Worm (Caenorhabditis elegans) whole organism, L4 larva: Measurements from ENCODE around the gene vap-2.

Source experiments
- R02D3.7 ChIP-seq: fragments of 150-350 bp; sonication (generic microtip); optimal IDR thresholded peaks from 3 replicates; lab custom pipeline; 2014; ENCODE audit warnings: missing biosample characterization, missing genetic modification characterization
- T26A8.4 ChIP-seq: fragments of 200-800 bp; sonication (Bioruptor generic); IDR thresholded peaks from 2 replicates; pipeline ENCODE4 v1.3.6; 2022; ENCODE audit warnings: missing genetic modification characterization, missing compliant biosample characterization
- aha-1 ChIP-seq: fragments of 150-350 bp; peaks from one replicate; lab custom pipeline; 2014; ENCODE audit warnings: missing biosample characterization, missing genetic modification characterization
- attf-4 ChIP-seq: sonication (generic microtip); optimal IDR thresholded peaks from 3 replicates; lab custom pipeline; 2017; ENCODE audit warnings: missing biosample characterization, missing genetic modification characterization
- ceh-20 ChIP-seq: fragments of 200-800 bp; sonication (Bioruptor generic); IDR thresholded peaks from 2 replicates; pipeline ENCODE4 v1.3.6; 2022; ENCODE audit warnings: missing genetic modification reagents, missing genetic modification characterization, missing compliant biosample characterization
- ceh-82 ChIP-seq: sonication (generic microtip); optimal IDR thresholded peaks from 2 replicates; lab custom pipeline; 2017; ENCODE audit warnings: missing biosample characterization, missing genetic modification characterization
- daf-16 ChIP-seq, 3 experiments: sonication (generic microtip); optimal IDR thresholded peaks; 2 replicates each; lab custom pipeline; 2016 to 2017; ENCODE audit warnings: missing genetic modification characterization in 3 of 3, missing genetic modification reagents in 3 of 3, mild to moderate bottlenecking in 2 of 3, missing compliant biosample characterization in 2 of 3, missing biosample characterization in 1 of 3, moderate library complexity in 1 of 3
- daf-19 ChIP-seq: fragments of 200-800 bp; sonication (Bioruptor generic); conservative IDR thresholded peaks from 2 replicates; pipeline ENCODE4 v1.3.6; 2022; ENCODE audit warnings: missing genetic modification characterization, missing compliant biosample characterization
- dmd-6 ChIP-seq: fragments of 200-800 bp; sonication (Bioruptor generic); IDR thresholded peaks from 2 replicates; pipeline ENCODE4 v1.3.6; 2022; ENCODE audit warnings: missing genetic modification reagents, missing genetic modification characterization, missing compliant biosample characterization
- dmd-9 ChIP-seq: fragments of 200-800 bp; sonication (Bioruptor generic); IDR thresholded peaks from 2 replicates; pipeline ENCODE4 v1.3.6; 2022; ENCODE audit warnings: missing genetic modification reagents, missing genetic modification characterization, missing compliant biosample characterization
- dve-1 ChIP-seq: sonication (generic microtip); optimal IDR thresholded peaks from 2 replicates; lab custom pipeline; 2017; ENCODE audit warnings: antibody characterized with exemption, mild to moderate bottlenecking, missing genetic modification characterization, missing compliant biosample characterization; ENCODE audit not compliant: insufficient read depth
- egl-43 ChIP-seq: fragments of 200-800 bp; sonication (Bioruptor generic); IDR thresholded peaks from 2 replicates; pipeline ENCODE4 v1.3.6; 2022; ENCODE audit warnings: missing genetic modification reagents, missing genetic modification characterization, missing compliant biosample characterization
- hlh-11 ChIP-seq: fragments of 200-800 bp; sonication (Bioruptor generic); optimal IDR thresholded peaks from 2 replicates; lab custom pipeline; 2018; ENCODE audit warnings: mild to moderate bottlenecking, missing genetic modification characterization, missing compliant biosample characterization
- hlh-30 ChIP-seq: sonication (generic microtip); optimal IDR thresholded peaks from 2 replicates; lab custom pipeline; 2017; ENCODE audit warnings: antibody characterized with exemption, mild to moderate bottlenecking, missing genetic modification characterization, missing compliant biosample characterization; ENCODE audit not compliant: insufficient read depth
- lin-38 ChIP-seq: fragments of 200-800 bp; sonication (Bioruptor generic); IDR thresholded peaks from 2 replicates; pipeline ENCODE4 v1.3.6; 2022; ENCODE audit warnings: missing genetic modification reagents, missing genetic modification characterization, missing compliant biosample characterization
- madf-9 ChIP-seq: fragments of 200-800 bp; sonication (Bioruptor generic); conservative IDR thresholded peaks from 2 replicates; pipeline ENCODE4 v1.3.6; 2022; ENCODE audit warnings: missing genetic modification reagents, missing genetic modification characterization, missing compliant biosample characterization
- mep-1 ChIP-seq: fragments of 150-350 bp; sonication (generic microtip); optimal IDR thresholded peaks from 3 replicates; lab custom pipeline; 2014; ENCODE audit warnings: missing biosample characterization, missing genetic modification characterization
- mes-2 ChIP-seq: sonication (generic microtip); optimal IDR thresholded peaks from 2 replicates; lab custom pipeline; 2016; ENCODE audit warnings: missing genotype, mild to moderate bottlenecking, missing genetic modification characterization, missing compliant biosample characterization; ENCODE audit not compliant: poor library complexity, severe bottlenecking
- nhr-102 ChIP-seq: sonication (generic microtip); optimal IDR thresholded peaks from 2 replicates; lab custom pipeline; 2016; ENCODE audit warnings: mild to moderate bottlenecking, missing genetic modification characterization, moderate library complexity, missing compliant biosample characterization
- nhr-11 ChIP-seq: fragments of 150-350 bp; optimal IDR thresholded peaks from 2 replicates; lab custom pipeline; 2014; ENCODE audit warnings: missing biosample characterization, missing genetic modification characterization
- nhr-111 ChIP-seq: fragments of 200-800 bp; sonication (Bioruptor generic); optimal IDR thresholded peaks from 2 replicates; lab custom pipeline; 2018; ENCODE audit warnings: mild to moderate bottlenecking, missing genetic modification characterization, missing compliant biosample characterization
- nhr-237 ChIP-seq: sonication (generic microtip); optimal IDR thresholded peaks from 2 replicates; lab custom pipeline; 2017; ENCODE audit warnings: missing biosample characterization, missing genetic modification characterization
- nhr-28 ChIP-seq: fragments of 150-350 bp; optimal IDR thresholded peaks from 2 replicates; lab custom pipeline; 2014; ENCODE audit warnings: missing biosample characterization, missing genetic modification characterization
- nhr-42 ChIP-seq: fragments of 200-800 bp; sonication (Bioruptor generic); IDR thresholded peaks from 2 replicates; pipeline ENCODE4 v1.3.6; 2022; ENCODE audit warnings: missing genetic modification characterization, missing compliant biosample characterization
- nhr-6 ChIP-seq: fragments of 150-350 bp; optimal IDR thresholded peaks from 2 replicates; lab custom pipeline; 2014; ENCODE audit warnings: missing biosample characterization, missing genetic modification characterization
- nhr-76 ChIP-seq: fragments of 150-350 bp; optimal IDR thresholded peaks from 2 replicates; lab custom pipeline; 2014; ENCODE audit warnings: missing biosample characterization, missing genetic modification characterization
- pha-4 ChIP-seq, 2 experiments: fragments of 150-350 bp in 1 of 2; fragments of 200-800 bp in 1 of 2; sonication (Bioruptor generic) in 1 of 2; IDR thresholded peaks in 1 of 2; optimal IDR thresholded peaks in 1 of 2; 2 replicates each; pipeline versions ENCODE4 v1.3.6 to Lab custom; 2014 to 2022; ENCODE audit warnings: missing genetic modification characterization in 2 of 2, missing genetic modification reagents in 2 of 2, missing biosample characterization in 1 of 2, missing compliant biosample characterization in 1 of 2
- php-3 ChIP-seq: fragments of 200-800 bp; sonication (Bioruptor generic); IDR thresholded peaks from 2 replicates; pipeline ENCODE4 v1.3.6; 2022; ENCODE audit warnings: missing genetic modification reagents, missing genetic modification characterization, missing compliant biosample characterization
- pqm-1 ChIP-seq: sonication (generic microtip); optimal IDR thresholded peaks from 2 replicates; lab custom pipeline; 2017; ENCODE audit warnings: missing biosample characterization, missing genetic modification characterization
- rbr-2 ChIP-seq: sonication (generic microtip); optimal IDR thresholded peaks from 2 replicates; lab custom pipeline; 2016; ENCODE audit warnings: missing genotype, missing genetic modification characterization, missing compliant biosample characterization
- saeg-2 ChIP-seq: fragments of 200-800 bp; sonication (Bioruptor generic); IDR thresholded peaks from 2 replicates; pipeline ENCODE4 v1.3.6; 2022; ENCODE audit warnings: missing genetic modification reagents, missing genetic modification characterization, missing compliant biosample characterization
- set-16 ChIP-seq: fragments of 200-800 bp; sonication (Bioruptor generic); IDR thresholded peaks from 2 replicates; pipeline ENCODE4 v1.3.6; 2022; ENCODE audit warnings: missing genetic modification reagents, missing genetic modification characterization, missing compliant biosample characterization
- snpc-4 ChIP-seq: fragments of 150-350 bp; optimal IDR thresholded peaks from 2 replicates; lab custom pipeline; 2014; ENCODE audit warnings: missing biosample characterization, missing genetic modification characterization
- tag-97 ChIP-seq: fragments of 200-800 bp; sonication (Bioruptor generic); IDR thresholded peaks from 2 replicates; pipeline ENCODE4 v1.3.6; 2022; ENCODE audit warnings: missing genetic modification characterization, missing compliant biosample characterization
- tra-1 ChIP-seq: fragments of 200-800 bp; sonication (Bioruptor generic); IDR thresholded peaks from 2 replicates; pipeline ENCODE4 v1.3.6; 2022; ENCODE audit warnings: missing genetic modification reagents, missing genetic modification characterization, missing compliant biosample characterization
- unc-130 ChIP-seq: sonication (generic microtip); optimal IDR thresholded peaks from 2 replicates; lab custom pipeline; 2016; ENCODE audit warnings: missing genetic modification reagents, missing genetic modification characterization, missing compliant biosample characterization
- zfp-3 ChIP-seq: fragments of 200-800 bp; sonication (Bioruptor generic); conservative IDR thresholded peaks from 2 replicates; pipeline ENCODE4 v1.3.6; 2022; ENCODE audit warnings: missing genetic modification reagents, missing genetic modification characterization, missing compliant biosample characterization
- zip-11 ChIP-seq: fragments of 200-800 bp; sonication (Bioruptor generic); IDR thresholded peaks from 2 replicates; pipeline ENCODE4 v1.3.6; 2022; ENCODE audit warnings: missing genetic modification characterization, missing compliant biosample characterization
- ztf-11 ChIP-seq: fragments of 150-350 bp; optimal IDR thresholded peaks from 2 replicates; lab custom pipeline; 2014; ENCODE audit warnings: missing biosample characterization, missing genetic modification characterization
- ztf-7 ChIP-seq: fragments of 150-350 bp; optimal IDR thresholded peaks from 2 replicates; lab custom pipeline; 2014; ENCODE audit warnings: missing biosample characterization, missing genetic modification characterization

vap-2 gene

DNA sequence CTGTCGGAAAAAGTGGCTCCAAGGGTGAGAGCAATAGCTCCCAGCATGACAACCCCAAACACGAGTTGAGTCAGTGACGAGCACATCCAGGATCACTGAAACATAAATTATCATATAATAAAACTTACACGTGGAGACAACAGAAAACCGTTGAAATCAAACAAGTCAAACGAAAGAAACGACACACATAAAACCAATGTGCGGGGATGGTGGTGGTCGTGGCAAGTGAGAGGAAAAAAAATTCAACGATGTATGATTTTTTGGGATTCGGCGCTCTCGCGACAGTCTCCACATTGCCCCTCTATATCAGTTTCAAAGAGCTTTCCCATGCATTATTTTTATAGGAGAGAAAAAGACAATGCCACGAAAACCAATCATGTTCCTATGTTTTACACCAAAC lies 8.5 kb downstream of the vap-2 start, which contains the start of gene clc-4:
clc-4 (minus strand) TSS at position 101 of the 400 bp plus-strand sequence.
- no peak for TF ChIP-seq ztf-7
- no peak for TF ChIP-seq ztf-11
- TF ChIP-seq T26A8.4 (GFP tag; lab: Robert Waterston, UW): no peak
- TF ChIP-seq ceh-20 (GFP tag; lab: Robert Waterston, UW): no peak
- TF ChIP-seq zfp-3 (GFP tag; lab: Robert Waterston, UW): no peak
- no peak for TF ChIP-seq php-3 (GFP tag; lab: Robert Waterston, UW)
- no peak for TF ChIP-seq snpc-4 (tag; lab: Kevin White, UChicago)
- TF ChIP-seq nhr-42 (GFP tag; lab: Robert Waterston, UW): no peak
- no peak for TF ChIP-seq ceh-82 (tag; lab: Kevin White, UChicago)
- no peak for TF ChIP-seq rbr-2 (tag; lab: Kevin White, UChicago)
- TF ChIP-seq lin-38 (GFP tag; lab: Robert Waterston, UW): no peak
- no peak for TF ChIP-seq nhr-237
- TF ChIP-seq attf-4 (tag; lab: Kevin White, UChicago): no peak
- TF ChIP-seq nhr-11 (tag; lab: Kevin White, UChicago): no peak
- TF ChIP-seq madf-9: no peak
- no peak for TF ChIP-seq nhr-102
- no peak for TF ChIP-seq nhr-6 (tag; lab: Kevin White, UChicago)
- no peak for TF ChIP-seq dmd-9 (GFP tag; lab: Robert Waterston, UW)
- no peak for TF ChIP-seq zip-11
- no peak for TF ChIP-seq pha-4 (GFP tag; IDR thresholded peaks at IDR 0.05; lab: Robert Waterston, UW)
- no peak for TF ChIP-seq pha-4 (tag; optimal IDR thresholded peaks at IDR 0.05; lab: Kevin White, UChicago)
- TF ChIP-seq, all 104 proteins: peak for 0

DNA sequence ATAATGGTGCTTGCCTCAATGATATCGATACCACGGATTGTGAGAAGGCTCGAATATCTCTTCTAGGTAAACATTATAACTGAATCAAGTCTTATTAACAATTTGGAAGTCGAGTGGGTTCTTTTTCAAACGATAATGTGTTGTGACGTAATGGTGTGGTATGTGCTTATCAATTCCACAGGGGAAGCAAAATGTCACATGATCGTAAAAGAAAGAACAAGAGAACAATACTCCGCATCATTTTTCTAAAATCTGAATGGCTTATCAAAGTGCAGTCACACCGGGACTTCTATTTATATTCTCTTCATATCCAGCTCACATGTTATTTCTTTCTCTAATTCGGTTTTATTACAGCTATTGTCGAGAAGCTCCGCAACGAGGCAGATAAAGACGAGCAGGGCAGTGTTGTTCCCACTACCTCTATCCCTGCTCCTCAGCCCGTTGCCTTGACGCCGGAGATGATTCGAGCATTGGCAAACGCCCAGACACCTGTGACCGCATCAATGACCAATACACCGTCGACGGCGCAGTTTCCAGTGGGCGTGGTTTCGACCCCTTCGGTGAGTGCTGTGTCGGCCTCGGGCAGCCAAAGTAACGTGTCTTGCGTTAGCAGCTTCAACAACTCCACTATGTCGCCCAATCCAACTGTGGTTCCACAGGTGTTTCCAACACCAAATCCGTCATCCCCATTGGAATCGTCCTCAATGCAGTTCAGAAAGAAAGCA lies 11.6 kb downstream of the vap-2 start:
- peak; percentile 3 for TF ChIP-seq mep-1 (tag; lab: Kevin White, UChicago)
- TF ChIP-seq aha-1 (tag; lab: Kevin White, UChicago): peak; percentile 92
- TF ChIP-seq nhr-76 (tag; lab: Kevin White, UChicago): no peak
- no peak for TF ChIP-seq daf-16 (GFP tag; optimal IDR thresholded peaks at IDR 0.05; lab: Kevin White, UChicago)
- peak; percentile 50 for TF ChIP-seq daf-16 (tag; optimal IDR thresholded peaks at IDR 0.05; lab: Kevin White, UChicago)
- TF ChIP-seq mes-2 (tag; lab: Kevin White, UChicago): peak; percentile 2
- peak; percentile 35 for TF ChIP-seq dmd-6 (GFP tag; lab: Robert Waterston, UW)
- TF ChIP-seq hlh-30 (tag; lab: Kevin White, UChicago): peak; percentile 63
- 0 out of 2 replicates have a peak, but pooled peaks have one; percentile 20 for TF ChIP-seq dmd-9 (GFP tag; lab: Robert Waterston, UW)
- peak; percentile 71 for TF ChIP-seq egl-43 (GFP tag; lab: Robert Waterston, UW)
- peak; percentile 60 for TF ChIP-seq set-16 (GFP tag; lab: Robert Waterston, UW)
- TF ChIP-seq tra-1 (GFP tag; lab: Robert Waterston, UW): no peak
- TF ChIP-seq nhr-28: peak; percentile 40
- peak; percentile 56 for TF ChIP-seq dve-1 (tag; lab: Kevin White, UChicago)
- TF ChIP-seq unc-130 (GFP tag; lab: Kevin White, UChicago): no peak
- TF ChIP-seq snpc-4 (tag; lab: Kevin White, UChicago): no peak
- peak; percentile 52 for TF ChIP-seq hlh-11
- no peak for TF ChIP-seq daf-19 (GFP tag; lab: Robert Waterston, UW)
- TF ChIP-seq tag-97 (GFP tag; lab: Robert Waterston, UW): 0 out of 2 replicates have a peak, but pooled peaks have one; percentile 70
- peak; percentile 45 for TF ChIP-seq pqm-1 (tag; lab: Kevin White, UChicago)
- no peak for TF ChIP-seq pha-4 (GFP tag; IDR thresholded peaks at IDR 0.05; lab: Robert Waterston, UW)
- no peak for TF ChIP-seq pha-4 (tag; optimal IDR thresholded peaks at IDR 0.05; lab: Kevin White, UChicago)
- TF ChIP-seq rbr-2 (tag; lab: Kevin White, UChicago): peak; percentile 3
- no peak for TF ChIP-seq R02D3.7 (tag; lab: Kevin White, UChicago)
- 0 out of 2 replicates have a peak, but pooled peaks have one; percentile 44 for TF ChIP-seq saeg-2
- TF ChIP-seq nhr-111: peak; percentile 16
